Worm (Caenorhabditis elegans) whole organism, L1 larva: Measurements from ENCODE around the gene jud-4.

Source experiments
- F16B12.6 ChIP-seq: fragments of 150-350 bp; optimal IDR thresholded peaks from 2 replicates; lab custom pipeline; 2014; ENCODE audit warnings: missing biosample characterization, missing genetic modification characterization
- ama-1 ChIP-seq: fragments of 150-350 bp; optimal IDR thresholded peaks from 2 replicates; lab custom pipeline; 2014
- elt-3 ChIP-seq, 6 experiments: fragments of 150-350 bp in 1 of 6; sonication (generic microtip); optimal IDR thresholded peaks; 2 replicates each; lab custom pipeline; 2017 to 2018; ENCODE audit warnings: missing biosample characterization in 6 of 6, missing genetic modification characterization in 6 of 6, inconsistent platforms in 1 of 6
- fkh-8 ChIP-seq: sonication (generic microtip); optimal IDR thresholded peaks from 2 replicates; lab custom pipeline; 2016; ENCODE audit warnings: mild to moderate bottlenecking, missing genetic modification characterization, missing compliant biosample characterization
- nhr-12 ChIP-seq: sonication (generic microtip); optimal IDR thresholded peaks from 2 replicates; lab custom pipeline; 2017; ENCODE audit warnings: missing biosample characterization, missing genetic modification characterization
- nhr-237 ChIP-seq: fragments of 150-350 bp; optimal IDR thresholded peaks from 2 replicates; lab custom pipeline; 2014; ENCODE audit warnings: missing biosample characterization, missing genetic modification characterization
- sox-4 ChIP-seq: sonication (generic microtip); optimal IDR thresholded peaks from 2 replicates; lab custom pipeline; 2016; ENCODE audit warnings: missing genetic modification characterization, missing compliant biosample characterization
- tbx-2 ChIP-seq: sonication (generic microtip); optimal IDR thresholded peaks from 2 replicates; lab custom pipeline; 2016; ENCODE audit warnings: missing genetic modification characterization, missing compliant biosample characterization
- unc-30 ChIP-seq: sonication (generic microtip); optimal IDR thresholded peaks from 2 replicates; lab custom pipeline; 2017; ENCODE audit warnings: missing biosample characterization, missing genetic modification characterization
- unc-62 ChIP-seq: fragments of 150-350 bp; optimal IDR thresholded peaks from 2 replicates; lab custom pipeline; 2014; ENCODE audit warnings: missing biosample characterization, missing genetic modification reagents, missing genetic modification characterization
- zag-1 ChIP-seq: fragments of 150-350 bp; optimal IDR thresholded peaks from 2 replicates; lab custom pipeline; 2014; ENCODE audit warnings: missing biosample characterization, missing genetic modification characterization

DNA sequence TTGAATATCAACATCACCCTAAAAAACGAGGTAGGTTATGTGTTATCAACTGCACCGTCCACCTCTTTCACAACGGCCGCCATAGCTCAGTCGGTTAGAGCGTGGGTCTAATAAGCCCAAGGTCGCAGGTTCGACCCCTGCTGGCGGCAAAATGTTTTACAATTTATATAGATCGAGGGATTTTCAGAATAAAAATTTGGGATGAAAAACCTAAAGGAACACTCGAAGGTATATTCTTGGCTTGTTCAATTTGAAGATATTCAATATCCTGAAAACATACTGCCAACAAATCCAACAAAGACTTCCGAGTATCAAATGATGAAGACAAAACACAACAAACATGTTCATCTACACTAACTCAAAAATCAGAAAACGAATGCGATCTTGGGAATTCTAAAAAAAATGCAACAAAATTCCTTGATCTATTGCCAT, 13.5 kb downstream of the jud-4 start:
- no peak for TF ChIP-seq ama-1 (lab: Kevin White, UChicago)
- TF ChIP-seq nhr-12 = no peak
- TF ChIP-seq tbx-2 (tag; lab: Kevin White, UChicago) = peak; percentile 6
- no peak for TF ChIP-seq unc-62 (GFP tag; lab: Kevin White, UChicago)
- peak in 1 of 6 experiments; percentile 30 for TF ChIP-seq elt-3 (tag; optimal IDR thresholded peaks at IDR 0.05; lab: Kevin White, UChicago)
- no peak for TF ChIP-seq nhr-237
- no peak for TF ChIP-seq fkh-8
- TF ChIP-seq F16B12.6 = no peak
- no peak for TF ChIP-seq unc-30
- TF ChIP-seq zag-1 = no peak
- no peak for TF ChIP-seq sox-4 (tag; lab: Kevin White, UChicago)
